Fruit fly (Drosophila melanogaster): ENCODE data around the gene Ugt36E1.

- no peak for TF ChIP-seq jing (GFP tag; optimal IDR thresholded peaks at IDR 0.05)
- TF ChIP-seq Xbp1 (GFP tag; optimal IDR thresholded peaks at IDR 0.05): no peak
- no peak for TF ChIP-seq run (tag; optimal IDR thresholded peaks at IDR 0.05)
- TF ChIP-seq row (GFP tag; IDR thresholded peaks at IDR 0.05): no peak
- no peak for TF ChIP-seq HLHmδ (GFP tag; optimal IDR thresholded peaks at IDR 0.05)
- TF ChIP-seq CG6854 (GFP tag; optimal IDR thresholded peaks at IDR 0.05): no peak
- no peak for TF ChIP-seq Elba2 (GFP tag; optimal IDR thresholded peaks at IDR 0.05)
- TF ChIP-seq br (optimal IDR thresholded peaks at IDR 0.05): no peak
- no peak for TF ChIP-seq Sin3A (optimal IDR thresholded peaks at IDR 0.05)
- no peak for TF ChIP-seq dati (GFP tag; IDR thresholded peaks at IDR 0.05)
- no peak for TF ChIP-seq Ets65A (GFP tag)
- no peak for TF ChIP-seq CG34422 (GFP tag; IDR thresholded peaks at IDR 0.05)
These were observed 8.2 kb upstream of the Ugt36E1 start for dm6 chr2L:18818397-18818796.
